Fruit fly (Drosophila melanogaster) whole organism, prepupa: ENCODE measurements around the gene Charon.

Source experiments
- Blimp-1 ChIP-seq: fragments of 200-800 bp; sonication (Bioruptor generic); optimal IDR thresholded peaks from 3 replicates; lab custom pipeline; 2017; ENCODE audit warnings: missing biosample characterization, missing genetic modification characterization, mild to moderate bottlenecking, moderate library complexity, missing genetic modification reagents
- CG32006 ChIP-seq: fragments of 200-800 bp; sonication (Bioruptor generic); optimal IDR thresholded peaks from 3 replicates; lab custom pipeline; 2017; ENCODE audit warnings: missing biosample characterization, mild to moderate bottlenecking, missing genetic modification characterization
- CG6163 ChIP-seq: fragments of 200-800 bp; sonication (Bioruptor generic); IDR thresholded peaks from 3 replicates; pipeline ENCODE4 v1.3.6; 2022; ENCODE audit warnings: missing biosample characterization, missing genetic modification characterization
- CG8319 ChIP-seq: fragments of 200-800 bp; sonication (Bioruptor generic); optimal IDR thresholded peaks from 3 replicates; lab custom pipeline; 2016; ENCODE audit warnings: missing biosample characterization, missing genetic modification characterization
- spab ChIP-seq: fragments of 200-800 bp; sonication (Bioruptor generic); optimal IDR thresholded peaks from 2 replicates; lab custom pipeline; 2017; ENCODE audit warnings: missing biosample characterization, mild to moderate bottlenecking, missing genetic modification characterization, missing genetic modification reagents

dm6 chr2L:1199166-1199565 lies 26.6 kb upstream of the Charon start, which contains the start of the genes CG5139 and CG43348:
- TF ChIP-seq CG8319 (GFP tag; lab: Kevin White, UChicago) = no peak
- TF ChIP-seq CG32006 (GFP tag; lab: Kevin White, UChicago) = no peak
- TF ChIP-seq CG6163 = no peak
- no peak for TF ChIP-seq spab (GFP tag; lab: Kevin White, UChicago)
- TF ChIP-seq Blimp-1 = no peak
